Fruit fly (Drosophila melanogaster): ENCODE measurements around the gene CG31109.

dm6 chr3R:25012016-25012415 is 42.4 kb downstream of the CG31109 start:
- TF ChIP-seq CG14711 (tag; optimal IDR thresholded peaks at IDR 0.05) (no peak), Clk (GFP tag; optimal IDR thresholded peaks at IDR 0.05) (no peak), CG7045 (GFP tag; optimal IDR thresholded peaks at IDR 0.05) (no peak)
